Fruit fly (Drosophila melanogaster): ENCODE data around the gene CG9902.

CG9902 gene

dm6 chrX:16547390-16547789, at the start of gene CG9902:
Gene CG9902 (minus strand): TSS chrX:16547520.
- TF ChIP-seq CG17801 (GFP tag; optimal IDR thresholded peaks at IDR 0.05; ENCODE audit: partially characterized antibody) = no peak

DNA sequence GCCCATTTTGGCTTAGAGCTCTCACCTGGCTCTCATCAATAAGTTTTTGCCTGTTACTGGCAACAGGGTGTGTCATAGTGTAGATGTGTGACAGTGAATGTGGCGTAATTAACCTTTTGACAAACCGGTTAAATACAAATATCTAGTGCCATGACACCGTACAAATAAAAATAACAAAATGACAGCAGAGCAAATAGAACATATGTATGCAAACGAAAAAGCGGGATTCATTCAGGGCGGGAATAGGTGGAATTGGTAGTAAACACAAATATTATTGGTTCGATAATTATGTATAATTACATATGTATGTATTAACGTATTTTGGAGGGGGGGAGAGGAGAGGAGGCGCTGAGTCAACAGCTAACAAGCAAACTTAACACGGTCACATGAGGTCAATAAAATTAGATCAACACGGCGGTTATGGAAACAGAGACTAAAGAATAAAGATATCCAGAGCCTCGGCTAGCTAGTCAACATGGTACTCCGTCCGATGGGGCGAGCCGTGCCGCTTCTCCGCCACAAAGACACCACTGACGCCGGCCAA, 49.0 kb upstream of the CG9902 start:
- no peak for TF ChIP-seq CG17801 (GFP tag; optimal IDR thresholded peaks at IDR 0.05; ENCODE audit: partially characterized antibody)

DNA sequence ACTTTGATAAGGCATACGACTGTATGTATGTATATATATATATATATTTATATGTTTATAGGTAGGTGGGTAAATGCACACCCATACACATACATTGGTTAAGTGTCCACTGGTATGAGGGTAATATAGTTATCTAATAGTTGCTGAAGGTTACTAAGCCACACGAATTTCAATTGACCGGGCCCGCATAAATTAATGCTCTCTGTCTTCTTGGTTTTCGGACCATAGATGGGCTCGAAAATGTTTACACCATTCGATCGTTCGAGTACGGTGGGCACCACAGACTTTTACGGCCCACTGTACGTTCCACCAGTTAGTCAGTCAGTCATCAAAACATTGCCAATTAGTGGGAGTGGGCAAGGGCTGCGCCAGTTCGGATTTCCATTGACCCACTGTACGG, 48.1 kb upstream of the CG9902 start:
- no peak for TF ChIP-seq CG17801 (GFP tag; optimal IDR thresholded peaks at IDR 0.05; ENCODE audit: partially characterized antibody)

- TF ChIP-seq CG17801 (GFP tag; optimal IDR thresholded peaks at IDR 0.05; ENCODE audit: partially characterized antibody) = peak; percentile 20
Measured at dm6 chrX:16593418-16593817, 46.1 kb upstream of the CG9902 start, which contains the start of the genes SMC3 and Ubc7. Gene SMC3 (minus strand): TSS chrX:16593439. Gene Ubc7 (plus strand): TSS chrX:16593677.

dm6 chrX:16587668-16588046, 40.3 kb upstream of the CG9902 start, which contains the start of gene CG13014:
Gene CG13014 (plus strand): TSS chrX:16587873.
- TF ChIP-seq CG17801 (GFP tag; optimal IDR thresholded peaks at IDR 0.05; ENCODE audit: partially characterized antibody) = no peak

DNA sequence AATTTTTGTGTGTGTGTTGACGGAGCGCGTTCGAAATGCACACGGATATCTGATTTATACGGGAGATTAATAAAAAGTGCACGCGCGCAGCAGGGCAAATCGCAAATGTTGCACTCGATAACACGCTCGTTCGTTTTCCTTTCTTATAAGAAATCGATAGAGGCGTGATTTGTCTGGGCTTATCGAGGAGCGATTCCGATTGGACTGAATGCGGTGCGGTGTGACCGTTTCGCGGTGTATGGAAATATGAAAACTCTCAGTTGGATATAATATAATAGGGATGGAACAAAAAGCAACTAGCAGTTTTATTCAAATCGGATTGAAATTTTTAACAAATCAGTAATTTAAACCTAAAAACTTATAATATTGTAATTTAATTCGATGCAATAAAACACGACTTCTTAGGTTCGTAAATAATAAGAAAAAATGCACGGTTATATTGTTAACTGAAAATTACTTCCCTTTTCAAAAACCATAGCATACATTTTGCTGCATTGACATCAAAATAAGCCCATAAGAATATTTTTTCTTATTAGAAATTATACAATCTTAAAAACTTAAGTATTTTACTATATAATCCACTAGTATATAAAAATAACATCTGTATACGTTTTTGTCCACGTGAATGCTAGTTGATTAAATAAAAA, 39.8 kb upstream of the CG9902 start, which contains the start of gene CanA-14F:
TSS of gene CanA-14F (minus strand) at position 152 of the 647 bp plus-strand sequence.
- no peak for TF ChIP-seq CG17801 (GFP tag; optimal IDR thresholded peaks at IDR 0.05; ENCODE audit: partially characterized antibody)

DNA sequence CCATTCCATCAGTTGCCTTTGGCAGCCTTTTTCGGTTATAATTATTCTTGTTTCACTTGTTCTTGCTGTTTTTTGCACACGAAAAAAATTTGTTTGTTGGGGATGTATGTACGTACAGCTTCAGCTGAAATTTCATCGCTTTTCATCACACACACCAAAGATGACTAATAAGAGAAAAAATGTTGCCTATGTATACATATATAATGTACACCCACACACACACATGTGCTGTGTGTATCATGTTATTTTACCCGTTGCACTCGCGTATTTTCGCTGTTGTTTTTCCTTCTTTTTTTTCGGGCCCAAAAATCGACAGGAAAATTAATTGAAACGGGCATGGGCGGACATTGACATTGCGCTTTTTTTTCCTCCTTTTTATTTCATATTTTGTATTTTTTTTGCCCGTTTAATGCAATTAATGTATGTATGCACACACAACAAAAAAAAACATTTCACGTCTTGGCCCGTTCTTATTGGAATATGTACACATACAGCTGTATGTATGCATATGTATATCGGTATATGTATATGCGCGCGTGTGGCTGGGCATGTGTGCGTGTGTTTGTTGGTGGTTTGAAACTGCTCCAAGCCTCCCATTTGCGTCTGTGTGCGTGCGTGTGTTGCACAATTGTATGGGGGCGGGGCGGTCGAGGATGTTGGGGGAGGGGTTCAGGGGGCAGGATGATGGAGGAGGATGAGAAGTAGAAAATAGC, 39.0 kb upstream of the CG9902 start:
- TF ChIP-seq CG17801 (GFP tag; optimal IDR thresholded peaks at IDR 0.05; ENCODE audit: partially characterized antibody) = no peak

DNA sequence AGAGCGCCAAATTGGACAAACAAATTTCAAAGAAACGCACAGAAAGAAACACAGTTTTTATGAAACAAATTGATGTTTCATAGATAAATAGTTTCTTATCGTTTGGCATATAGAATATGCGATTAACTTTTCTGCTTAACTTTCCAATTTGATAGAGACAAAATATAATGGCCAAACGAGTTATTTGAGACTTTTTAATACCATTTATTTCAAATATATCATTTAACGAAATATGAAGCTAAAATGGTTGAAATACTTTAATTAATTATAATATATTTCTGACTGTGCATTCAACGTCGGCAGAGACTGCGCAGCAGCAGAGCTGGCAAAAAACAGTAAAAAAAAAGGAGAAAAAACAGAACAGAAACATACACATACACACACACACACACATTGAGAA, 38.2 kb upstream of the CG9902 start:
- TF ChIP-seq CG17801 (GFP tag; optimal IDR thresholded peaks at IDR 0.05; ENCODE audit: partially characterized antibody) = no peak

DNA sequence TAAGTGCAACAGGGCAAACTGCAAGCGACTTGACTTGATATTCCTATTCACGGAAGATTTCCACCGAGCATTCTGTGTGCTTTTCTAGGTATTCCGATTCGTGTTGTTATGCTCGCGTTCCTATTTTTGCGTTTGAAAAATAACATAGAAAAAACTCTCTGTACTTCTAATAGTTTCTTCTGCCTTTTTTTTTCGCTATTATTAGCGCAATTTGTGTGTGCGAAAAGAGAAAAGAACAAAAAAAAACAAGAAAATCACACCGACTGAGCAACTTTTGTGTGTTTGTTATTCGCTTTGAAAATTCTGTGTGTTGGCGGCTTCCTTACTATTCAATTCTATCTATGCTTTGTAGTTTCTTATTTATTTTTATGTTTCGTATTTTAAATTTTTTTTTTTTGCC, 36.4 kb upstream of the CG9902 start:
- no peak for TF ChIP-seq CG17801 (GFP tag; optimal IDR thresholded peaks at IDR 0.05; ENCODE audit: partially characterized antibody)

DNA sequence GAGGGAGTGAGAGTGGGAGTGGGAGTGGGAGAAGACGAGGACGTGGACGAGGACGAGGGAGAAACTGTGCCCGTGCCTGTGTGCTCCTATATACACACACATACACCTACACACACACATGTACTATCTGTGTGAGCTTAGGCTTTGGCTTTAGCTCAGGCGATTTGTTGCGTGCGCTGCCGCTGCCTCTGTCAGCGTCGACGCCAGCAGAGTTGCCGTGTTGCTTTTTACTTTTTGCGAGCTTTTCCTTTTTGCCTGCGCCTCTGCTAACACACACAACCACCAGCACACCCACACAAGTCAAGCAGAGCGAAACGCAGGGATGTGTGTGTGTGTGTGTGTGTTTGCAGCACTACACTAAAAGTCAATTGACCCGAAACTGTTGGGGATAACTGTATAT, 34.8 kb upstream of the CG9902 start:
- TF ChIP-seq CG17801 (GFP tag; optimal IDR thresholded peaks at IDR 0.05; ENCODE audit: partially characterized antibody) = no peak

- TF ChIP-seq CG17801 (GFP tag; optimal IDR thresholded peaks at IDR 0.05; ENCODE audit: partially characterized antibody) = no peak
Measured at dm6 chrX:16581703-16582102, 34.4 kb upstream of the CG9902 start.

DNA sequence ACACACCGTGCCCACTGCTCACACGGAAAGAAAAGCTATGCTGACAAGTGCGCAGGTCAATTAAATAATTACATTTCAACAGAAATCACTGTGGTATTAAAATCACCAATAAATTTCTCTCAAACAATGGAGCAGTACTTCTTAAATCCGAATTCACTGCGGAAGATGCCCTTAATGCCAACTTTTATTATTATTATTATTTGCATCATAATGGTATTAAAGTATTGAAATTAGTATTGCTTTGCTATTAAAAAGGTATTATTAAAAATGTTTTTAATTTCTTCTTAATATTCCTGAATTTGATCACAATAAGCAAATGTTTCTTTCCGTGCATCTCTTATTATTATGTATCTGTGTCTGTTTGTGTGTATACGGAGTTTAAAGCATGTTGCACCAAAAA, 32.7 kb upstream of the CG9902 start:
- no peak for TF ChIP-seq CG17801 (GFP tag; optimal IDR thresholded peaks at IDR 0.05; ENCODE audit: partially characterized antibody)

- TF ChIP-seq CG17801 (GFP tag; optimal IDR thresholded peaks at IDR 0.05; ENCODE audit: partially characterized antibody) = no peak
Measured at dm6 chrX:16575097-16575496, 27.8 kb upstream of the CG9902 start.

- TF ChIP-seq CG17801 (GFP tag; optimal IDR thresholded peaks at IDR 0.05; ENCODE audit: partially characterized antibody) = no peak
Measured at dm6 chrX:16574114-16574513, 26.8 kb upstream of the CG9902 start.

DNA sequence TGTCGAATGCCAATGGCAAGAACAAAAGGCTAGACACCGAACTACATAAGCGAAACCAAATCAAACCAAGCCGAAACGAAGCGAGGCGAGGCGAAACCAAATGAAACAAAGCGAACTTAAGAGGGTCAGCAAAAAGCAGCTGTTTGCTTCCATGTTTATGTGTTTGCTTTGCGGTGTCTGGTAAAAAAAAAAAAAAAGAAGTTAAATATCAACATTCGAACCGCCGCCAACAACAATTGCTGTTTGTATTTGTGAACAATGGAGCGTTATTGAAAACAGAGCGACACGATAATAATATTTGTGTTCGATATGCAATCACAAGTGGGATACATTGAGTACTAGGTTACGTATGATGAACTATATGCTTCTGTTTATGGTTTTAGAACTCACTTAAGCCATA, 26.3 kb upstream of the CG9902 start:
- TF ChIP-seq CG17801 (GFP tag; optimal IDR thresholded peaks at IDR 0.05; ENCODE audit: partially characterized antibody) = no peak

- TF ChIP-seq CG17801 (GFP tag; optimal IDR thresholded peaks at IDR 0.05; ENCODE audit: partially characterized antibody) = no peak
Measured at dm6 chrX:16570572-16571224, 23.4 kb upstream of the CG9902 start.
